Fruit fly (Drosophila melanogaster): ENCODE data around the gene Zir.

- TF ChIP-seq CG4496 (GFP tag; IDR thresholded peaks at IDR 0.05) (no peak), CG13204 (GFP tag; optimal IDR thresholded peaks at IDR 0.05) (no peak), rn (GFP tag; IDR thresholded peaks at IDR 0.05) (no peak), CG32121 (GFP tag; IDR thresholded peaks at IDR 0.05) (peak; percentile 20; the same call in 1 of the 2 replicates)
Observed at dm6 chr2L:94096-94495, 443 bp upstream of the Zir start.

Measured in whole organism, pupa.